Worm (Caenorhabditis elegans): ENCODE measurements around the gene ugt-44.

The ugt-44 gene

ce11 chrIV:10425129-10425528, 44.4 kb upstream of the ugt-44 start:
- TF ChIP-seq mdl-1 (tag; optimal IDR thresholded peaks at IDR 0.05) (no peak), sem-4 (tag; optimal IDR thresholded peaks at IDR 0.05) (no peak), nhr-21 (tag; optimal IDR thresholded peaks at IDR 0.05) (no peak), nhr-129 (tag; optimal IDR thresholded peaks at IDR 0.05) (peak; percentile 24), dmd-4 (tag; optimal IDR thresholded peaks at IDR 0.05) (no peak), ztf-11 (tag; optimal IDR thresholded peaks at IDR 0.05) (no peak), nhr-237 (tag; optimal IDR thresholded peaks at IDR 0.05) (no peak), C34F6.9 (tag; optimal IDR thresholded peaks at IDR 0.05) (peak; percentile 37), egl-27 (tag; optimal IDR thresholded peaks at IDR 0.05) (no peak), crh-2 (tag; optimal IDR thresholded peaks at IDR 0.05) (peak; percentile 6), F13H6.1 (tag; optimal IDR thresholded peaks at IDR 0.05) (peak; percentile 24), fos-1 (tag; optimal IDR thresholded peaks at IDR 0.05) (peak; percentile 21), nhr-10 (tag; optimal IDR thresholded peaks at IDR 0.05) (no peak), lsy-2 (tag; optimal IDR thresholded peaks at IDR 0.05) (peak in 1 of 2 experiments; percentile 53), aly-2 (tag; optimal IDR thresholded peaks at IDR 0.05) (no peak), ceh-82 (tag; optimal IDR thresholded peaks at IDR 0.05) (no peak), mbf-1 (tag; optimal IDR thresholded peaks at IDR 0.05) (no peak), sma-3 (GFP tag; optimal IDR thresholded peaks at IDR 0.05) (no peak), sma-9 (GFP tag; optimal IDR thresholded peaks at IDR 0.05) (no peak), sma-9 (tag; optimal IDR thresholded peaks at IDR 0.05) (no peak), ceh-16 (tag; optimal IDR thresholded peaks at IDR 0.05) (no peak), gmeb-1 (tag; optimal IDR thresholded peaks at IDR 0.05) (no peak), ZK546.5 (tag; optimal IDR thresholded peaks at IDR 0.05) (no peak), R02D3.7 (tag; optimal IDR thresholded peaks at IDR 0.05) (no peak), unc-62 (GFP tag; optimal IDR thresholded peaks at IDR 0.05) (no peak), unc-55 (GFP tag; optimal IDR thresholded peaks at IDR 0.05) (peak; percentile 47), peb-1 (tag; optimal IDR thresholded peaks at IDR 0.05) (no peak), nhr-6 (tag; optimal IDR thresholded peaks at IDR 0.05) (no peak)

- no peak for TF ChIP-seq Y55F3AM.14 (GFP tag; optimal IDR thresholded peaks at IDR 0.05)
- TF ChIP-seq skn-1 (tag; optimal IDR thresholded peaks at IDR 0.05) = peak; percentile 5
- no peak for TF ChIP-seq nhr-11 (tag; optimal IDR thresholded peaks at IDR 0.05)
- TF ChIP-seq sma-3 (GFP tag; optimal IDR thresholded peaks at IDR 0.05) = no peak
- no peak for TF ChIP-seq lsy-2 (tag; optimal IDR thresholded peaks at IDR 0.05)
- no peak for TF ChIP-seq lin-13 (GFP tag; optimal IDR thresholded peaks at IDR 0.05)
- TF ChIP-seq nhr-25 (tag; optimal IDR thresholded peaks at IDR 0.05) = no peak
- TF ChIP-seq egl-27 (tag; optimal IDR thresholded peaks at IDR 0.05) = no peak
- TF ChIP-seq crh-2 (tag; optimal IDR thresholded peaks at IDR 0.05) = no peak
- TF ChIP-seq fos-1 (tag; optimal IDR thresholded peaks at IDR 0.05) = peak; percentile 32
- no peak for TF ChIP-seq lin-11 (tag; optimal IDR thresholded peaks at IDR 0.05)
- no peak for TF ChIP-seq ztf-1 (GFP tag; conservative IDR thresholded peaks at IDR 0.05)
- no peak for TF ChIP-seq peb-1 (tag; optimal IDR thresholded peaks at IDR 0.05)
- no peak for TF ChIP-seq sem-4 (tag; optimal IDR thresholded peaks at IDR 0.05)
- no peak for TF ChIP-seq unc-55 (GFP tag; optimal IDR thresholded peaks at IDR 0.05)
- no peak for TF ChIP-seq lin-39 (tag; optimal IDR thresholded peaks at IDR 0.05)
Observed at ce11 chrIV:10429129-10429528, 40.4 kb upstream of the ugt-44 start, which contains the start of gene F13B12.2. TSS of gene F13B12.2 (minus strand) at chrIV:10429130.

ce11 chrIV:10430507-10430906, 39.0 kb upstream of the ugt-44 start:
- TF ChIP-seq nhr-237 (tag; optimal IDR thresholded peaks at IDR 0.05) (no peak), gmeb-1 (tag; optimal IDR thresholded peaks at IDR 0.05) (no peak), skn-1 (tag; optimal IDR thresholded peaks at IDR 0.05) (no peak)

ce11 chrIV:10436401-10436800, 33.1 kb upstream of the ugt-44 start, which contains the start of gene ins-1:
TSS of gene ins-1 (plus strand) at chrIV:10436701.
- TF ChIP-seq nhr-12 (tag; optimal IDR thresholded peaks at IDR 0.05) (no peak), Y55F3AM.14 (GFP tag; optimal IDR thresholded peaks at IDR 0.05) (no peak), nhr-11 (tag; optimal IDR thresholded peaks at IDR 0.05) (no peak), lsy-2 (tag; optimal IDR thresholded peaks at IDR 0.05) (no peak)

- no peak for TF ChIP-seq mbf-1 (tag; optimal IDR thresholded peaks at IDR 0.05)
- no peak for TF ChIP-seq blmp-1 (tag; optimal IDR thresholded peaks at IDR 0.05; ENCODE audit: insufficient read depth)
- no peak for TF ChIP-seq ztf-4 (tag; optimal IDR thresholded peaks at IDR 0.05)
- TF ChIP-seq ama-1 (optimal IDR thresholded peaks at IDR 0.05) = no peak
- TF ChIP-seq nhr-11 (tag; optimal IDR thresholded peaks at IDR 0.05) = no peak
- no peak for TF ChIP-seq nhr-10 (tag; optimal IDR thresholded peaks at IDR 0.05)
- TF ChIP-seq dmd-4 (tag; optimal IDR thresholded peaks at IDR 0.05) = no peak
- no peak for TF ChIP-seq lin-39 (tag; optimal IDR thresholded peaks at IDR 0.05)
- no peak for TF ChIP-seq snpc-4 (tag; optimal IDR thresholded peaks at IDR 0.05)
- TF ChIP-seq Y55F3AM.14 (GFP tag; optimal IDR thresholded peaks at IDR 0.05) = no peak
- no peak for TF ChIP-seq nhr-12 (tag; optimal IDR thresholded peaks at IDR 0.05)
- no peak for TF ChIP-seq nhr-237 (tag; optimal IDR thresholded peaks at IDR 0.05)
- no peak for TF ChIP-seq sma-3 (GFP tag; optimal IDR thresholded peaks at IDR 0.05)
- no peak for TF ChIP-seq peb-1 (tag; optimal IDR thresholded peaks at IDR 0.05)
- no peak for TF ChIP-seq mab-5 (tag; optimal IDR thresholded peaks at IDR 0.05)
- no peak for TF ChIP-seq sma-9 (GFP tag; optimal IDR thresholded peaks at IDR 0.05)
- TF ChIP-seq sma-9 (tag; optimal IDR thresholded peaks at IDR 0.05) = no peak
Observed at ce11 chrIV:10437114-10437513, 32.4 kb upstream of the ugt-44 start.

All from whole organism, L2 larva.